Worm (Caenorhabditis elegans) whole organism, L4/young adult: ENCODE data around the gene C44C10.3.

Experiments used
- W03F9.2 ChIP-seq: fragments of 150-350 bp; optimal IDR thresholded peaks from 2 replicates; lab custom pipeline; 2014; ENCODE audit warnings: missing biosample characterization, missing genetic modification characterization
- dao-5 ChIP-seq: sonication (generic microtip); optimal IDR thresholded peaks from 2 replicates; lab custom pipeline; 2016; ENCODE audit warnings: missing genotype, missing genetic modification characterization, moderate library complexity, missing compliant biosample characterization
- him-1 ChIP-seq: sonication (generic microtip); optimal IDR thresholded peaks from 2 replicates; lab custom pipeline; 2016; ENCODE audit warnings: missing genotype, missing genetic modification reagents, missing genetic modification characterization, missing compliant biosample characterization

The C44C10.3 gene

ce11 chrX:11725646-11726045 is 23.3 kb downstream of the C44C10.3 start:
- TF ChIP-seq him-1 (tag; lab: Kevin White, UChicago) (no peak), dao-5 (tag; lab: Kevin White, UChicago) (no peak), W03F9.2 (tag; lab: Kevin White, UChicago) (no peak)

ce11 chrX:11726450-11726849 is 24.1 kb downstream of the C44C10.3 start:
- no peak for TF ChIP-seq dao-5 (tag; lab: Kevin White, UChicago)
- TF ChIP-seq him-1 (tag; lab: Kevin White, UChicago): no peak
- no peak for TF ChIP-seq W03F9.2 (tag; lab: Kevin White, UChicago)

ce11 chrX:11727761-11728160 is 25.4 kb downstream of the C44C10.3 start, which contains the start of the genes gst-42 and D1053.2:
TSS of gene gst-42 (minus strand) at chrX:11727936.
TSS of gene D1053.2 (plus strand) at chrX:11728151.
- TF ChIP-seq him-1 (tag; lab: Kevin White, UChicago) (no peak), W03F9.2 (tag; lab: Kevin White, UChicago) (peak; percentile 20)

- TF ChIP-seq W03F9.2 (tag; lab: Kevin White, UChicago) (no peak), him-1 (tag; lab: Kevin White, UChicago) (no peak), dao-5 (tag; lab: Kevin White, UChicago) (no peak)
Observed at ce11 chrX:11732752-11733151, 30.4 kb downstream of the C44C10.3 start.

- TF ChIP-seq dao-5 (tag; lab: Kevin White, UChicago): no peak
- no peak for TF ChIP-seq W03F9.2 (tag; lab: Kevin White, UChicago)
- no peak for TF ChIP-seq him-1 (tag; lab: Kevin White, UChicago)
Observed at ce11 chrX:11734110-11734509, 31.8 kb downstream of the C44C10.3 start.

- TF ChIP-seq him-1 (tag; lab: Kevin White, UChicago) (no peak), dao-5 (tag; lab: Kevin White, UChicago) (no peak), W03F9.2 (tag; lab: Kevin White, UChicago) (no peak)
Observed at ce11 chrX:11737053-11737452, 34.7 kb downstream of the C44C10.3 start, which contains the start of gene D1053.3. TSS of gene D1053.3 (minus strand) at chrX:11737153.

- TF ChIP-seq him-1 (tag; lab: Kevin White, UChicago) (no peak), W03F9.2 (tag; lab: Kevin White, UChicago) (no peak), dao-5 (tag; lab: Kevin White, UChicago) (no peak)
Observed at ce11 chrX:11738602-11739100, 36.3 kb downstream of the C44C10.3 start, which contains the start of gene nspa-9. TSS of gene nspa-9 (plus strand) at chrX:11739050.

- TF ChIP-seq him-1 (tag; lab: Kevin White, UChicago): no peak
- no peak for TF ChIP-seq W03F9.2 (tag; lab: Kevin White, UChicago)
- no peak for TF ChIP-seq dao-5 (tag; lab: Kevin White, UChicago)
Observed at ce11 chrX:11743723-11744122, 41.4 kb downstream of the C44C10.3 start.

ce11 chrX:11745821-11746485 is 43.6 kb downstream of the C44C10.3 start, which contains the start of gene C40H5.2:
TSS of gene C40H5.2 (plus strand) at chrX:11746076.
- TF ChIP-seq W03F9.2 (tag; lab: Kevin White, UChicago): no peak
- TF ChIP-seq him-1 (tag; lab: Kevin White, UChicago): no peak
- no peak for TF ChIP-seq dao-5 (tag; lab: Kevin White, UChicago)

- TF ChIP-seq him-1 (tag; lab: Kevin White, UChicago): no peak
- no peak for TF ChIP-seq W03F9.2 (tag; lab: Kevin White, UChicago)
- no peak for TF ChIP-seq dao-5 (tag; lab: Kevin White, UChicago)
Observed at ce11 chrX:11752289-11752688, 50.0 kb downstream of the C44C10.3 start.

- no peak for TF ChIP-seq dao-5 (tag; lab: Kevin White, UChicago)
- no peak for TF ChIP-seq him-1 (tag; lab: Kevin White, UChicago)
- no peak for TF ChIP-seq W03F9.2 (tag; lab: Kevin White, UChicago)
Observed at ce11 chrX:11753155-11753554, 50.8 kb downstream of the C44C10.3 start.
